Worm (Caenorhabditis elegans): Measurements from ENCODE around the gene T10H4.13.

T10H4.13 gene

DNA sequence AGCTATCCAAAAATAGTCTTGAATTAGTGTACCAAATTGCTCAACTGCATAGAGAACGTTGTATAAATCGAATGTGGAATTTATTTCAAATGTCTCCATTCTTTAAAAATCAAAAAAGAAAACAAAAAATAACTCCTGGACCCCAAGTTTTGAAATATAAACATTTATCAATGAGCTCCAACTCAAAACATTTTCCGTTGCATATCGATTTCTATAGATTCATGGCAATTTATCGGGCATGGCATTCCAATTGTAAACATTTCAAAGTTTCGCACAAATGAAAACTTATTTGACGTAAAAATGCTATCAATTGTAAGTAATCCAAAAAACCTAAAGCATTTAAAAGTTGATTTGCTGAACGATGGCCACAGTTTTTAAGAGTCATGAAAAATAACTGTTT is 28.8 kb downstream of the T10H4.13 start, which contains the start of gene srw-12:
Gene srw-12, minus strand, starts transcription at position 101 of the 400 bp plus-strand sequence.
- no peak for TF ChIP-seq unc-62 (GFP tag; optimal IDR thresholded peaks at IDR 0.05)
- no peak for TF ChIP-seq lin-15B (tag; optimal IDR thresholded peaks at IDR 0.05)
- no peak for TF ChIP-seq unc-130 (tag; optimal IDR thresholded peaks at IDR 0.05)
- TF ChIP-seq ama-1 (optimal IDR thresholded peaks at IDR 0.05), result no peak
- TF ChIP-seq nhr-11 (tag; optimal IDR thresholded peaks at IDR 0.05), result no peak
- no peak for TF ChIP-seq lin-35 (GFP tag; optimal IDR thresholded peaks at IDR 0.05)
- TF ChIP-seq aly-2 (tag; optimal IDR thresholded peaks at IDR 0.05), result no peak
- TF ChIP-seq pax-3 (tag; optimal IDR thresholded peaks at IDR 0.05), result no peak
- TF ChIP-seq ceh-82 (tag; optimal IDR thresholded peaks at IDR 0.05), result no peak
- TF ChIP-seq ztf-11 (tag; optimal IDR thresholded peaks at IDR 0.05), result no peak
- TF ChIP-seq fos-1 (tag; optimal IDR thresholded peaks at IDR 0.05), result no peak
- no peak for TF ChIP-seq fkh-10 (GFP tag; optimal IDR thresholded peaks at IDR 0.05)
- TF ChIP-seq elt-3 (tag; optimal IDR thresholded peaks at IDR 0.05), result no peak

DNA sequence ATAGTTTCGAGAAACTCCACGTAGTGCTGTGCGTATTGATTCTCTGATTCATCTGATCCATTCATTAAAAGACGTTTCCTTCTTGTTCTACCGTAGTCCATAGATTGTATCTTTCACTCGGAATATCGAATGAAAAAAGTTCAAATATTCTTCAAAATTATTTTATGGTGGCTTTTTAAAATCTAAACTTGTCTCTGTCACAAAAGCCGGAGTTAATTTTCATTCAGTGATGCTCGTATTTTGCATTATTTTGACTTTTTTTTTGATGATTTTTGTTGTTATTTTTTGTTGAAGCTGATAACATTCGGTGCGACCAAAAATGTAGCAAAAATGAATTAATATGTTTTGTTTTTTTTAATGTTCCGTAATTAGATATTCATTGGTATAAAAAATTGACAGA is 31.6 kb downstream of the T10H4.13 start, which contains the start of gene nhr-164:
Gene nhr-164, minus strand, starts transcription at position 101 of the 400 bp plus-strand sequence.
- TF ChIP-seq lin-39 (tag; optimal IDR thresholded peaks at IDR 0.05), result no peak
- TF ChIP-seq C34B4.2 (tag; optimal IDR thresholded peaks at IDR 0.05), result no peak
- no peak for TF ChIP-seq isw-1 (GFP tag; IDR thresholded peaks at IDR 0.05)
- no peak for TF ChIP-seq nhr-90 (tag; optimal IDR thresholded peaks at IDR 0.05; ENCODE audit: poor library complexity)
- TF ChIP-seq Y116A8C.19 (tag; optimal IDR thresholded peaks at IDR 0.05; ENCODE audit: borderline replicate concordance), result no peak
- TF ChIP-seq sox-4 (tag; optimal IDR thresholded peaks at IDR 0.05), result no peak
- TF ChIP-seq dsc-1 (tag; optimal IDR thresholded peaks at IDR 0.05), result no peak
- no peak for TF ChIP-seq swsn-7 (tag; optimal IDR thresholded peaks at IDR 0.05)
- TF ChIP-seq nhr-85 (tag), result no peak
- TF ChIP-seq nhr-76 (tag; optimal IDR thresholded peaks at IDR 0.05), result no peak
- no peak for TF ChIP-seq mef-2 (tag; optimal IDR thresholded peaks at IDR 0.05)
- TF ChIP-seq pag-3 (tag; optimal IDR thresholded peaks at IDR 0.05; ENCODE audit: borderline replicate concordance, insufficient read depth), result no peak
- TF ChIP-seq ceh-8 (GFP tag; optimal IDR thresholded peaks at IDR 0.05), result no peak
- TF ChIP-seq hpl-2 (GFP tag; optimal IDR thresholded peaks at IDR 0.05), result no peak
- no peak for TF ChIP-seq lin-15B (tag; optimal IDR thresholded peaks at IDR 0.05)
- TF ChIP-seq irx-1 (tag; optimal IDR thresholded peaks at IDR 0.05), result no peak
- no peak for TF ChIP-seq egl-13 (tag; optimal IDR thresholded peaks at IDR 0.05)
- no peak for TF ChIP-seq nhr-237 (tag; optimal IDR thresholded peaks at IDR 0.05)
- TF ChIP-seq unc-130 (tag; optimal IDR thresholded peaks at IDR 0.05), result no peak

DNA sequence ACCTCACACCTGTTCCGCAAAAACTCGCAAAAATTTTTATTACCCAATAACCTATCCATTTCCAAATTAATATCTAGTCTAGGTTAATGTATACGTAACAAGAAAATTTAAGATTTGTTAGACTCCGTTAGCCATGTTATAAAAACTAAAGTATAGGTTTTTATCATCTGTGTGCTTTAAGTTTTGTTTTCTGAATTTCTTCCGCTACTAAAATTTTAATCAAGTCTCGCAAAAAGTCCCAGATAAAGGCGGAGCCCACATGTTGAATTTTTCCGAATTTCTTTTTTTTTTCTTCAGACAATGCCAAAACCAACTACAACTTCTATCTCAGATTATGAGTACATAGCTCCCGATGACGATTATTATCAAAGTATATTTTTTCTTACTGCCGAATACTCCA is 35.1 kb downstream of the T10H4.13 start, which contains the start of gene srw-13:
Gene srw-13, plus strand, starts transcription at position 301 of the 400 bp plus-strand sequence.
- TF ChIP-seq dpl-1 (GFP tag; optimal IDR thresholded peaks at IDR 0.05) (no peak), sup-37 (GFP tag; optimal IDR thresholded peaks at IDR 0.05) (no peak), zag-1 (tag; optimal IDR thresholded peaks at IDR 0.05) (no peak), mab-9 (GFP tag; IDR thresholded peaks at IDR 0.05) (no peak), unc-130 (tag; optimal IDR thresholded peaks at IDR 0.05) (no peak)

DNA sequence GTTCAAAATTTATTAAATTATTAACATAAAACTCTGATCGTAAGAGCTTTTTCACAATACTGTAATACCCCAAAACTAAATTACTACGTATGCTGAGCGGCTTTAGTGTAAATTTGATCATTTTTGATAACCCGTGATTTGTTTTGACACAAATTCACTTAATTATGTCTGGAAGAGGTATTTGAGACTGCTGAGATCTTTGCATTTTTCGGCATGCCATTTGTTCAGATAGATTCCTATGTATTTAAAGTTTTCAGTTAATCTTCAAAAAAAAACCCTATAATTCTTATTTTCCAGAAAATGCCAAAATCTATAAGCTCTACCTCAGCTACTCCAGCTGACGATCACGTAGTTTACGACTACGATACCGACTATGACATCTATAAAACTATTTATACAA is 37.1 kb downstream of the T10H4.13 start, which contains the start of gene srw-15:
Gene srw-15, plus strand, starts transcription at position 301 of the 400 bp plus-strand sequence.
- no peak for TF ChIP-seq ztf-11 (tag; optimal IDR thresholded peaks at IDR 0.05)
- no peak for TF ChIP-seq efl-1 (optimal IDR thresholded peaks at IDR 0.05)
- TF ChIP-seq efl-1 (GFP tag; optimal IDR thresholded peaks at IDR 0.05 in 1 of 2), result peak in 1 of 2 experiments; percentile 60
- TF ChIP-seq efl-3 (GFP tag; optimal IDR thresholded peaks at IDR 0.05), result no peak
- no peak for TF ChIP-seq fkh-10 (GFP tag; optimal IDR thresholded peaks at IDR 0.05)
- no peak for TF ChIP-seq mep-1 (tag; optimal IDR thresholded peaks at IDR 0.05)
